Fruit fly (Drosophila melanogaster): ENCODE data around the gene CG8757.

Gene CG8757

dm6 chr3L:13845754-13846153, 3.7 kb upstream of the CG8757 start, which contains the start of gene Hml:
Gene Hml, plus strand, starts transcription at chr3L:13846054.
- TF ChIP-seq Sp1 (GFP tag; optimal IDR thresholded peaks at IDR 0.05) (no peak), woc (GFP tag; optimal IDR thresholded peaks at IDR 0.05) (no peak), Dif (GFP tag; optimal IDR thresholded peaks at IDR 0.05; ENCODE audit: partially characterized antibody) (no peak), CG9705 (GFP tag; optimal IDR thresholded peaks at IDR 0.05) (no peak), brk (GFP tag; optimal IDR thresholded peaks at IDR 0.05) (no peak), h (GFP tag; optimal IDR thresholded peaks at IDR 0.05) (no peak), OdsH (GFP tag; optimal IDR thresholded peaks at IDR 0.05) (no peak), Rel (GFP tag; optimal IDR thresholded peaks at IDR 0.05) (no peak), Rel (tag; optimal IDR thresholded peaks at IDR 0.05) (no peak), rgr (GFP tag; optimal IDR thresholded peaks at IDR 0.05) (no peak), tai (GFP tag; optimal IDR thresholded peaks at IDR 0.05) (no peak), Dfd (GFP tag; optimal IDR thresholded peaks at IDR 0.05) (no peak), pan (optimal IDR thresholded peaks at IDR 0.05) (no peak), sage (GFP tag; optimal IDR thresholded peaks at IDR 0.05) (no peak), Hnf4 (GFP tag; optimal IDR thresholded peaks at IDR 0.05) (no peak), dmrt93B (GFP tag; optimal IDR thresholded peaks at IDR 0.05) (no peak)

dm6 chr3L:13845292-13845691, 3.3 kb upstream of the CG8757 start:
- peak; percentile 15 for TF ChIP-seq Myc (optimal IDR thresholded peaks at IDR 0.05)
- no peak for TF ChIP-seq br (GFP tag; optimal IDR thresholded peaks at IDR 0.05)

- TF ChIP-seq Dif (GFP tag; optimal IDR thresholded peaks at IDR 0.05; ENCODE audit: partially characterized antibody) (no peak), Mio (GFP tag; optimal IDR thresholded peaks at IDR 0.05) (no peak), jim (GFP tag; optimal IDR thresholded peaks at IDR 0.05) (no peak), Jra (GFP tag; optimal IDR thresholded peaks at IDR 0.05) (no peak), Rel (GFP tag; optimal IDR thresholded peaks at IDR 0.05) (no peak), Rel (tag; optimal IDR thresholded peaks at IDR 0.05) (no peak), sage (GFP tag; optimal IDR thresholded peaks at IDR 0.05) (no peak), Dfd (GFP tag; optimal IDR thresholded peaks at IDR 0.05) (no peak), br (GFP tag; optimal IDR thresholded peaks at IDR 0.05) (no peak)
Measured at dm6 chr3L:13843356-13843755, 1.3 kb upstream of the CG8757 start, which contains the start of gene Tsp68C. Gene Tsp68C, plus strand, starts transcription at chr3L:13843656.

dm6 chr3L:13842917-13843316, 877 bp upstream of the CG8757 start, which contains the start of gene CG8750:
Gene CG8750, minus strand, starts transcription at chr3L:13843017.
- TF ChIP-seq Hr83 (GFP tag; optimal IDR thresholded peaks at IDR 0.05; ENCODE audit: poor library complexity, severe bottlenecking), result no peak
- no peak for TF ChIP-seq CrebA (GFP tag; optimal IDR thresholded peaks at IDR 0.05; ENCODE audit: borderline replicate concordance)
- no peak for TF ChIP-seq Myc (optimal IDR thresholded peaks at IDR 0.05)
- no peak for TF ChIP-seq CG9705 (GFP tag; optimal IDR thresholded peaks at IDR 0.05)
- no peak for TF ChIP-seq dsf (GFP tag; optimal IDR thresholded peaks at IDR 0.05; ENCODE audit: borderline replicate concordance)
- TF ChIP-seq dmrt93B (GFP tag; optimal IDR thresholded peaks at IDR 0.05), result no peak
- TF ChIP-seq Abd-B (GFP tag; optimal IDR thresholded peaks at IDR 0.05), result no peak
- TF ChIP-seq Rel (GFP tag; optimal IDR thresholded peaks at IDR 0.05), result no peak
- no peak for TF ChIP-seq Rel (tag; optimal IDR thresholded peaks at IDR 0.05)
- TF ChIP-seq sage (GFP tag; optimal IDR thresholded peaks at IDR 0.05), result no peak
- TF ChIP-seq CG32264 (GFP tag; optimal IDR thresholded peaks at IDR 0.05), result no peak
- no peak for TF ChIP-seq Vsx2 (GFP tag; optimal IDR thresholded peaks at IDR 0.05; ENCODE audit: partially characterized antibody)
- no peak for TF ChIP-seq h (GFP tag; optimal IDR thresholded peaks at IDR 0.05)
- TF ChIP-seq tai (GFP tag; optimal IDR thresholded peaks at IDR 0.05), result no peak
- no peak for TF ChIP-seq Mio (GFP tag; optimal IDR thresholded peaks at IDR 0.05)
- no peak for TF ChIP-seq jim (GFP tag; optimal IDR thresholded peaks at IDR 0.05)
- no peak for TF ChIP-seq Hnf4 (GFP tag; optimal IDR thresholded peaks at IDR 0.05)
- TF ChIP-seq br (GFP tag; optimal IDR thresholded peaks at IDR 0.05), result no peak
- no peak for TF ChIP-seq Jra (GFP tag; optimal IDR thresholded peaks at IDR 0.05)
- TF ChIP-seq Dfd (GFP tag; optimal IDR thresholded peaks at IDR 0.05), result no peak
- no peak for TF ChIP-seq usp (GFP tag; optimal IDR thresholded peaks at IDR 0.05)

dm6 chr3L:13840731-13841130, 1.3 kb downstream of the CG8757 start:
- no peak for TF ChIP-seq h (GFP tag; optimal IDR thresholded peaks at IDR 0.05)
- TF ChIP-seq HLH106 (tag; optimal IDR thresholded peaks at IDR 0.05), result no peak
- no peak for TF ChIP-seq N (GFP tag; optimal IDR thresholded peaks at IDR 0.05)
- no peak for TF ChIP-seq Myc (optimal IDR thresholded peaks at IDR 0.05)
- TF ChIP-seq Sp1 (GFP tag; optimal IDR thresholded peaks at IDR 0.05), result no peak
- no peak for TF ChIP-seq Dif (GFP tag; optimal IDR thresholded peaks at IDR 0.05; ENCODE audit: partially characterized antibody)
- no peak for TF ChIP-seq brk (GFP tag; optimal IDR thresholded peaks at IDR 0.05)
- no peak for TF ChIP-seq psq (GFP tag; optimal IDR thresholded peaks at IDR 0.05)
